Fruit fly (Drosophila melanogaster): ENCODE results near the gene x16.
A peak's percentile ranks its signal among the peaks of the same experiment; 100 is the strongest.

x16 gene

dm6 chr2L:6939698-6940097 is 19.7 kb upstream of the x16 start (continued):
- TF ChIP-seq sisA (GFP tag; IDR thresholded peaks at IDR 0.05) (no peak), HLHmδ (GFP tag; optimal IDR thresholded peaks at IDR 0.05) (no peak), CG10565 (GFP tag; optimal IDR thresholded peaks at IDR 0.05) (no peak), mam (GFP tag; optimal IDR thresholded peaks at IDR 0.05) (no peak), CG6654 (GFP tag; optimal IDR thresholded peaks at IDR 0.05) (no peak), ci (GFP tag; IDR thresholded peaks at IDR 0.05) (no peak), Ptx1 (GFP tag; IDR thresholded peaks at IDR 0.05) (no peak), CG15514 (GFP tag; optimal IDR thresholded peaks at IDR 0.05) (no peak), Sox100B (GFP tag; optimal IDR thresholded peaks at IDR 0.05) (no peak), CG9932 (GFP tag; IDR thresholded peaks at IDR 0.05) (no peak), sd (tag; optimal IDR thresholded peaks at IDR 0.05) (no peak), CG2116 (GFP tag; optimal IDR thresholded peaks at IDR 0.05) (no peak), hkb (optimal IDR thresholded peaks at IDR 0.05) (no peak), hkb (GFP tag; IDR thresholded peaks at IDR 0.05) (no peak), so (GFP tag; IDR thresholded peaks at IDR 0.05) (no peak), gfzf (GFP tag; optimal IDR thresholded peaks at IDR 0.05) (no peak), ro (GFP tag; IDR thresholded peaks at IDR 0.05) (no peak), BEAF-32 (GFP tag; optimal IDR thresholded peaks at IDR 0.05) (peak; percentile 9), CG8388 (GFP tag; optimal IDR thresholded peaks at IDR 0.05) (no peak), Hey (tag; optimal IDR thresholded peaks at IDR 0.05) (no peak), CG1024 (GFP tag; IDR thresholded peaks at IDR 0.05) (no peak), CG18599 (GFP tag; optimal IDR thresholded peaks at IDR 0.05) (no peak), CG4424 (GFP tag; optimal IDR thresholded peaks at IDR 0.05) (no peak), chinmo (GFP tag; IDR thresholded peaks at IDR 0.05; ENCODE audit: partially characterized antibody) (no peak), hbn (GFP tag; IDR thresholded peaks at IDR 0.05; ENCODE audit: partially characterized antibody) (no peak), CG7839 (tag; optimal IDR thresholded peaks at IDR 0.05) (no peak), crp (GFP tag; optimal IDR thresholded peaks at IDR 0.05) (no peak), CG30403 (GFP tag; optimal IDR thresholded peaks at IDR 0.05) (no peak), CG30020 (tag; optimal IDR thresholded peaks at IDR 0.05) (no peak), CG14710 (tag; optimal IDR thresholded peaks at IDR 0.05) (no peak), stwl (tag; optimal IDR thresholded peaks at IDR 0.05) (peak; percentile 42), Opbp (GFP tag; IDR thresholded peaks at IDR 0.05; ENCODE audit: partially characterized antibody) (peak; percentile 46; the same call in 1 of the 3 replicates), pnt (GFP tag; optimal IDR thresholded peaks at IDR 0.05) (no peak), CG17186 (GFP tag; optimal IDR thresholded peaks at IDR 0.05) (no peak), CG15011 (GFP tag; optimal IDR thresholded peaks at IDR 0.05) (no peak), CG13296 (GFP tag; optimal IDR thresholded peaks at IDR 0.05) (no peak), zen (tag; optimal IDR thresholded peaks at IDR 0.05) (peak; percentile 60), dysf (GFP tag; IDR thresholded peaks at IDR 0.05) (no peak), run (tag; optimal IDR thresholded peaks at IDR 0.05) (no peak), MBD-R2 (GFP tag; IDR thresholded peaks at IDR 0.05) (peak; percentile 32; the same call in 1 of the 2 replicates), Fer1 (GFP tag; optimal IDR thresholded peaks at IDR 0.05) (no peak), CG4328 (GFP tag; optimal IDR thresholded peaks at IDR 0.05) (no peak), bsh (GFP tag; optimal IDR thresholded peaks at IDR 0.05) (no peak), lov (optimal IDR thresholded peaks at IDR 0.05) (no peak), lov (GFP tag; IDR thresholded peaks at IDR 0.05) (no peak), CG34224 (GFP tag; IDR thresholded peaks at IDR 0.05; ENCODE audit: partially characterized antibody) (no peak), CG13894 (tag; optimal IDR thresholded peaks at IDR 0.05) (no peak), CG10543 (GFP tag; optimal IDR thresholded peaks at IDR 0.05) (no peak), Myb (GFP tag; optimal IDR thresholded peaks at IDR 0.05) (no peak), CG12299 (tag; optimal IDR thresholded peaks at IDR 0.05) (no peak), nmo (GFP tag; optimal IDR thresholded peaks at IDR 0.05) (no peak)

Measured in whole organism, embryonic.